Fruit fly (Drosophila melanogaster) whole organism, embryonic: Measurements from ENCODE around the gene CG10674.

ENCODE experiments used
- Ada2b ChIP-seq: fragments of 200-800 bp; sonication (Bioruptor generic); IDR thresholded peaks from 2 replicates; pipeline ENCODE4 v1.3.6; 2022; ENCODE audit warnings: missing biosample characterization, missing genetic modification characterization
- CG10209 ChIP-seq: fragments of 200-800 bp; sonication (Bioruptor generic); optimal IDR thresholded peaks from 3 replicates; lab custom pipeline; 2017; ENCODE audit warnings: missing biosample characterization, mild to moderate bottlenecking, missing genetic modification characterization, missing genetic modification reagents
- CG10979 ChIP-seq: fragments of 200-800 bp; sonication (Bioruptor generic); optimal IDR thresholded peaks from 2 replicates; lab custom pipeline; 2018; ENCODE audit warnings: missing biosample characterization, mild to moderate bottlenecking, missing genetic modification characterization, moderate library complexity
- CG11456 ChIP-seq: fragments of 200-800 bp; sonication (Bioruptor generic); IDR thresholded peaks from 3 replicates; pipeline ENCODE4 v1.3.6; 2022; ENCODE audit warnings: missing biosample characterization, missing genetic modification characterization
- CG11695 ChIP-seq: fragments of 200-800 bp; sonication (Bioruptor generic); IDR thresholded peaks from 3 replicates; pipeline ENCODE4 v1.3.6; 2022; ENCODE audit warnings: missing biosample characterization, missing genetic modification characterization
- CG12104 ChIP-seq: fragments of 200-800 bp; sonication (Bioruptor generic); optimal IDR thresholded peaks from 3 replicates; lab custom pipeline; 2016; ENCODE audit warnings: missing biosample characterization, missing genetic modification characterization
- CG12391 ChIP-seq: fragments of 200-800 bp; sonication (Bioruptor generic); optimal IDR thresholded peaks from 3 replicates; lab custom pipeline; 2018; ENCODE audit warnings: missing biosample characterization, mild to moderate bottlenecking, missing genetic modification characterization, moderate library complexity
- CG12659 ChIP-seq: fragments of 200-800 bp; sonication (Bioruptor generic); optimal IDR thresholded peaks from 3 replicates; lab custom pipeline; 2017; ENCODE audit warnings: mild to moderate bottlenecking, missing biosample characterization, missing genetic modification reagents, missing genetic modification characterization
- CG12769 ChIP-seq: fragments of 200-800 bp; sonication (Bioruptor generic); optimal IDR thresholded peaks from 2 replicates; lab custom pipeline; 2019; ENCODE audit warnings: missing biosample characterization, mild to moderate bottlenecking, missing genetic modification characterization, moderate library complexity
- CG13287 ChIP-seq: fragments of 200-800 bp; sonication (Bioruptor generic); IDR thresholded peaks from 2 replicates; pipeline ENCODE4 v1.3.6; 2022; ENCODE audit warnings: missing biosample characterization, missing genetic modification characterization; ENCODE audit not compliant: partially characterized antibody
- CG17568 ChIP-seq: fragments of 200-800 bp; sonication (Bioruptor generic); optimal IDR thresholded peaks from 2 replicates; lab custom pipeline; 2018; ENCODE audit warnings: missing biosample characterization, mild to moderate bottlenecking, missing genetic modification characterization, moderate library complexity
- CG2116 ChIP-seq: fragments of 200-800 bp; sonication (Bioruptor generic); optimal IDR thresholded peaks from 3 replicates; lab custom pipeline; 2018; ENCODE audit warnings: missing biosample characterization, mild to moderate bottlenecking, missing genetic modification characterization
- CG2129 ChIP-seq: fragments of 200-800 bp; sonication (Bioruptor generic); IDR thresholded peaks from 2 replicates; pipeline ENCODE4 v1.3.6; 2022; ENCODE audit warnings: missing biosample characterization, missing genetic modification characterization; ENCODE audit not compliant: partially characterized antibody
- CG2199 ChIP-seq: fragments of 200-800 bp; sonication (Bioruptor generic); IDR thresholded peaks from 3 replicates; pipeline ENCODE4 v1.3.6; 2022; ENCODE audit warnings: missing biosample characterization, missing genetic modification characterization
- CG3847 ChIP-seq: fragments of 200-800 bp; sonication (Bioruptor generic); IDR thresholded peaks from 2 replicates; pipeline ENCODE4 v1.3.6; 2022; ENCODE audit warnings: missing biosample characterization, missing genetic modification characterization
- CG3995 ChIP-seq: fragments of 200-800 bp; sonication (Bioruptor generic); optimal IDR thresholded peaks from 3 replicates; lab custom pipeline; 2016; ENCODE audit warnings: missing biosample characterization, missing genetic modification characterization
- CG4328 ChIP-seq: fragments of 200-800 bp; sonication (Bioruptor generic); optimal IDR thresholded peaks from 3 replicates; lab custom pipeline; 2017; ENCODE audit warnings: missing biosample characterization, missing genetic modification reagents, missing genetic modification characterization
- CG5245 ChIP-seq: fragments of 200-800 bp; sonication (Bioruptor generic); optimal IDR thresholded peaks from 3 replicates; lab custom pipeline; 2016; ENCODE audit warnings: missing biosample characterization, missing genetic modification characterization
- CG8924 ChIP-seq: fragments of 200-800 bp; optimal IDR thresholded peaks from 3 replicates; lab custom pipeline; 2019; ENCODE audit warnings: missing biosample characterization, mild to moderate bottlenecking, missing genetic modification characterization, moderate library complexity
- CTCF ChIP-seq: fragments of 200-800 bp; sonication (Bioruptor generic); optimal IDR thresholded peaks from 2 replicates; lab custom pipeline; 2017; ENCODE audit warnings: missing biosample characterization, mild to moderate bottlenecking, missing genetic modification characterization, moderate library complexity
- Drgx ChIP-seq: fragments of 200-800 bp; sonication (Bioruptor generic); IDR thresholded peaks from 2 replicates; pipeline ENCODE4 v1.3.6; 2022; ENCODE audit warnings: missing biosample characterization, missing genetic modification characterization
- Fer3 ChIP-seq: fragments of 200-800 bp; sonication (Bioruptor generic); optimal IDR thresholded peaks from 2 replicates; lab custom pipeline; 2018; ENCODE audit warnings: missing biosample characterization, mild to moderate bottlenecking, missing genetic modification characterization, moderate library complexity
- Hey ChIP-seq: fragments of 200-800 bp; sonication (Bioruptor generic); optimal IDR thresholded peaks from 3 replicates; lab custom pipeline; 2018; ENCODE audit warnings: missing biosample characterization, mild to moderate bottlenecking, missing genetic modification characterization
- Hmr ChIP-seq: fragments of 200-800 bp; sonication (Bioruptor generic); optimal IDR thresholded peaks from 3 replicates; lab custom pipeline; 2017; ENCODE audit warnings: mild to moderate bottlenecking, missing biosample characterization, missing genetic modification reagents, missing genetic modification characterization
- MTF-1 ChIP-seq: fragments of 200-800 bp; sonication (Bioruptor generic); optimal IDR thresholded peaks from 2 replicates; lab custom pipeline; 2018; ENCODE audit warnings: missing biosample characterization, mild to moderate bottlenecking, missing genetic modification characterization, borderline replicate concordance
- Myb ChIP-seq: fragments of 200-800 bp; sonication (Bioruptor generic); optimal IDR thresholded peaks from 2 replicates; lab custom pipeline; 2016; ENCODE audit warnings: missing biosample characterization, missing genetic modification characterization
- NK7.1 ChIP-seq: fragments of 200-800 bp; sonication (Bioruptor generic); optimal IDR thresholded peaks from 3 replicates; lab custom pipeline; 2016; ENCODE audit warnings: missing biosample characterization, missing genetic modification characterization
- Vsx1 ChIP-seq: fragments of 200-800 bp; sonication (Bioruptor generic); optimal IDR thresholded peaks from 2 replicates; lab custom pipeline; 2017; ENCODE audit warnings: missing biosample characterization, mild to moderate bottlenecking, missing genetic modification characterization, missing genetic modification reagents
- btn ChIP-seq: fragments of 200-800 bp; sonication (Bioruptor generic); optimal IDR thresholded peaks from 2 replicates; lab custom pipeline; 2016; ENCODE audit warnings: missing biosample characterization, missing genetic modification characterization
- cas ChIP-seq: fragments of 200-800 bp; sonication (Bioruptor generic); IDR thresholded peaks from 2 replicates; pipeline ENCODE4 v1.3.6; 2022; ENCODE audit warnings: missing biosample characterization, missing genetic modification characterization
- crc ChIP-seq: fragments of 200-800 bp; sonication (Bioruptor generic); optimal IDR thresholded peaks from 2 replicates; lab custom pipeline; 2016; ENCODE audit warnings: missing biosample characterization, missing genetic modification characterization
- croc ChIP-seq: fragments of 200-800 bp; sonication (Bioruptor generic); conservative IDR thresholded peaks from 3 replicates; pipeline ENCODE4 v1.3.6; 2022; ENCODE audit warnings: missing biosample characterization, missing genetic modification characterization
- danr ChIP-seq: fragments of 200-800 bp; sonication (Bioruptor generic); IDR thresholded peaks from 2 replicates; pipeline ENCODE4 v1.3.6; 2022; ENCODE audit warnings: missing biosample characterization, missing genetic modification characterization
- dpn ChIP-seq, 2 experiments: fragments of 200-800 bp; sonication (Bioruptor generic); optimal IDR thresholded peaks; 3 replicates each; lab custom pipeline; 2016; ENCODE audit warnings: missing biosample characterization in 2 of 2, missing genetic modification characterization in 2 of 2
- fd102C ChIP-seq: fragments of 200-800 bp; sonication (Bioruptor generic); optimal IDR thresholded peaks from 2 replicates; lab custom pipeline; 2018; ENCODE audit warnings: missing biosample characterization, mild to moderate bottlenecking, missing genetic modification characterization, moderate library complexity
- gcm ChIP-seq: fragments of 200-800 bp; sonication (Bioruptor generic); optimal IDR thresholded peaks from 2 replicates; lab custom pipeline; 2019; ENCODE audit warnings: missing biosample characterization, mild to moderate bottlenecking, missing genetic modification characterization, moderate library complexity
- gsb ChIP-seq: fragments of 200-800 bp; sonication (Bioruptor generic); IDR thresholded peaks from 2 replicates; pipeline ENCODE4 v1.3.6; 2022; ENCODE audit warnings: missing biosample characterization, missing genetic modification characterization
- gt ChIP-seq: fragments of 200-800 bp; sonication (Bioruptor generic); IDR thresholded peaks from 2 replicates; pipeline ENCODE4 v1.3.6; 2022; ENCODE audit warnings: missing biosample characterization, missing genetic modification characterization
- insv ChIP-seq, 2 experiments: fragments of 200-800 bp; sonication (Bioruptor generic); optimal IDR thresholded peaks; 3 replicates each; lab custom pipeline; 2016 to 2018; ENCODE audit warnings: missing biosample characterization in 2 of 2, missing genetic modification characterization in 2 of 2
- nerfin-1 ChIP-seq: fragments of 200-800 bp; sonication (Bioruptor generic); optimal IDR thresholded peaks from 3 replicates; lab custom pipeline; 2019; ENCODE audit warnings: missing biosample characterization, mild to moderate bottlenecking, missing genetic modification characterization, moderate library complexity
- org-1 ChIP-seq: fragments of 200-800 bp; sonication (Bioruptor generic); optimal IDR thresholded peaks from 2 replicates; lab custom pipeline; 2017; ENCODE audit warnings: missing biosample characterization, missing genetic modification characterization
- otp ChIP-seq: fragments of 200-800 bp; sonication (Bioruptor generic); IDR thresholded peaks from 3 replicates; pipeline ENCODE4, ENCODE4 v1.3.6; 2022; ENCODE audit warnings: missing biosample characterization, missing genetic modification characterization
- pum ChIP-seq: fragments of 200-800 bp; sonication (Bioruptor generic); optimal IDR thresholded peaks from 2 replicates; lab custom pipeline; 2016; ENCODE audit warnings: missing biosample characterization, missing genetic modification characterization
- ro ChIP-seq: fragments of 200-800 bp; sonication (Bioruptor generic); IDR thresholded peaks from 2 replicates; pipeline ENCODE4 v1.3.6; 2022; ENCODE audit warnings: missing biosample characterization, missing genetic modification characterization
- salm ChIP-seq: fragments of 200-800 bp; sonication (Bioruptor generic); optimal IDR thresholded peaks from 2 replicates; lab custom pipeline; 2018; ENCODE audit warnings: missing biosample characterization, mild to moderate bottlenecking, missing genetic modification characterization
- scrt ChIP-seq: fragments of 200-800 bp; sonication (Bioruptor generic); optimal IDR thresholded peaks from 2 replicates; lab custom pipeline; 2018; ENCODE audit warnings: missing biosample characterization, mild to moderate bottlenecking, missing genetic modification characterization, moderate library complexity
- sisA ChIP-seq: fragments of 200-800 bp; sonication (Bioruptor generic); IDR thresholded peaks from 2 replicates; pipeline ENCODE4 v1.3.6; 2022; ENCODE audit warnings: missing biosample characterization, missing genetic modification characterization
- slbo ChIP-seq: fragments of 200-800 bp; sonication (Bioruptor generic); IDR thresholded peaks from 2 replicates; pipeline ENCODE4 v1.3.6; 2022; ENCODE audit warnings: missing biosample characterization, missing genetic modification characterization
- slp2 ChIP-seq: fragments of 200-800 bp; sonication (Bioruptor generic); optimal IDR thresholded peaks from 2 replicates; lab custom pipeline; 2016; ENCODE audit warnings: missing biosample characterization, missing genetic modification characterization
- tgo ChIP-seq: fragments of 200-800 bp; sonication (Bioruptor generic); IDR thresholded peaks from 3 replicates; pipeline ENCODE4 v1.3.6; 2022; ENCODE audit warnings: missing biosample characterization, missing genetic modification characterization
- tna ChIP-seq: fragments of 200-800 bp; sonication (Bioruptor generic); IDR thresholded peaks from 2 replicates; pipeline ENCODE4 v1.3.6; 2022; ENCODE audit warnings: missing biosample characterization, missing genetic modification characterization; ENCODE audit not compliant: partially characterized antibody

CG10674 gene

dm6 chr3L:5139312-5139711 lies 3.2 kb upstream of the CG10674 start, which contains the start of the genes Tcs5 and CHMP2B (continued):
- peak; percentile 100 for TF ChIP-seq Fer3 (tag; lab: Kevin White, UChicago)
- no peak for TF ChIP-seq CG2129 (GFP tag; lab: Robert Waterston, UW)
- TF ChIP-seq otp = peak; percentile 100
- TF ChIP-seq gsb (GFP tag; lab: Robert Waterston, UW) = peak; percentile 100
- peak; percentile 89 for TF ChIP-seq CG3995
- peak; percentile 99 for TF ChIP-seq CG12104 (GFP tag; lab: Kevin White, UChicago)
- TF ChIP-seq Hey (tag; lab: Kevin White, UChicago) = peak; percentile 97
- TF ChIP-seq CTCF (GFP tag; lab: Kevin White, UChicago) = peak; percentile 77
- peak; percentile 99 for TF ChIP-seq MTF-1
- peak; percentile 100 for TF ChIP-seq pum (GFP tag; lab: Kevin White, UChicago)
- TF ChIP-seq gt = peak; percentile 100
- peak; percentile 100 for TF ChIP-seq CG10979
- TF ChIP-seq salm (tag; lab: Kevin White, UChicago) = peak; percentile 99
- peak; percentile 94 for TF ChIP-seq Myb (GFP tag; lab: Kevin White, UChicago)
- peak; percentile 100 for TF ChIP-seq CG12769 (tag; lab: Kevin White, UChicago)
- TF ChIP-seq tgo (GFP tag; lab: Robert Waterston, UW) = peak; percentile 100
- TF ChIP-seq slbo (GFP tag; lab: Robert Waterston, UW) = peak; percentile 100
- peak; percentile 99 for TF ChIP-seq CG4328
- peak; percentile 100 for TF ChIP-seq Drgx (GFP tag; lab: Robert Waterston, UW)
- peak; percentile 99 for TF ChIP-seq nerfin-1
- peak; percentile 99 for TF ChIP-seq NK7.1 (GFP tag; lab: Kevin White, UChicago)
- no peak for TF ChIP-seq CG17568 (GFP tag; lab: Kevin White, UChicago)
- peak; percentile 98 for TF ChIP-seq fd102C (GFP tag; lab: Kevin White, UChicago)
- peak; percentile 99 for TF ChIP-seq btn (GFP tag; lab: Kevin White, UChicago)
- peak; percentile 100 for TF ChIP-seq Ada2b (GFP tag; lab: Robert Waterston, UW)
- TF ChIP-seq CG11695 (GFP tag; lab: Robert Waterston, UW) = peak; percentile 100
- TF ChIP-seq CG8924 (tag; lab: Kevin White, UChicago) = peak; percentile 99
- TF ChIP-seq CG11456 (GFP tag; lab: Robert Waterston, UW) = peak; percentile 100
- peak; percentile 100 for TF ChIP-seq croc (GFP tag; lab: Robert Waterston, UW)
- TF ChIP-seq CG12391 (tag; lab: Kevin White, UChicago) = peak; percentile 100
- TF ChIP-seq scrt (GFP tag; lab: Kevin White, UChicago) = peak; percentile 98
- peak; percentile 100 for TF ChIP-seq sisA (GFP tag; lab: Robert Waterston, UW)
- peak; percentile 47; the same call in 1 of the 2 replicates for TF ChIP-seq CG13287 (GFP tag; lab: Robert Waterston, UW)
- peak; percentile 99 for TF ChIP-seq org-1 (GFP tag; lab: Kevin White, UChicago)
- TF ChIP-seq crc (GFP tag; lab: Kevin White, UChicago) = peak; percentile 99
- peak; percentile 98 for TF ChIP-seq Vsx1
- peak; percentile 100 for TF ChIP-seq Hmr (GFP tag; lab: Kevin White, UChicago)
- peak; percentile 100 for TF ChIP-seq CG2199
- peak; percentile 100 for TF ChIP-seq slp2 (GFP tag; lab: Kevin White, UChicago)
- peak; percentile 100 for TF ChIP-seq ro
- TF ChIP-seq tna (GFP tag; lab: Robert Waterston, UW) = no peak
- peak; percentile 100 for TF ChIP-seq cas (GFP tag; lab: Robert Waterston, UW)
- peak; percentile 100 for TF ChIP-seq CG5245
- TF ChIP-seq CG2116 (GFP tag; lab: Kevin White, UChicago) = peak; percentile 94
- TF ChIP-seq dpn (GFP tag; optimal IDR thresholded peaks at IDR 0.05; lab: Kevin White, UChicago) = peak; percentile 100
- TF ChIP-seq insv (GFP tag; optimal IDR thresholded peaks at IDR 0.05; lab: Kevin White, UChicago) = peak; percentile 79 to 89
- peak; percentile 100 for TF ChIP-seq CG3847 (GFP tag; lab: Robert Waterston, UW)
- peak; percentile 100 for TF ChIP-seq CG12659 (GFP tag; lab: Kevin White, UChicago)
- TF ChIP-seq gcm (GFP tag; lab: Kevin White, UChicago) = peak; percentile 99
- TF ChIP-seq danr (GFP tag; lab: Robert Waterston, UW) = peak; percentile 100
- peak; percentile 100 for TF ChIP-seq CG10209 (GFP tag; lab: Kevin White, UChicago)
